Worm (Caenorhabditis elegans) whole organism, late embryonic: ENCODE results near the gene oig-3.

Source experiments
- hlh-30 ChIP-seq: sonication (generic microtip); optimal IDR thresholded peaks from 2 replicates; lab custom pipeline; 2017; ENCODE audit warnings: antibody characterized with exemption, missing genetic modification characterization, missing compliant biosample characterization; ENCODE audit not compliant: insufficient read depth
- hlh-8 ChIP-seq: sonication (generic microtip); optimal IDR thresholded peaks from 2 replicates; lab custom pipeline; 2016; ENCODE audit warnings: missing genotype, missing genetic modification characterization, missing compliant biosample characterization
- odd-2 ChIP-seq: sonication (generic microtip); optimal IDR thresholded peaks from 2 replicates; lab custom pipeline; 2017; ENCODE audit warnings: antibody characterized with exemption, mild to moderate bottlenecking, missing genetic modification characterization, missing compliant biosample characterization
- rnt-1 ChIP-seq: sonication (generic microtip); optimal IDR thresholded peaks from 2 replicates; lab custom pipeline; 2016; ENCODE audit warnings: missing genetic modification characterization, missing compliant biosample characterization
- tbx-2 ChIP-seq: sonication (generic microtip); optimal IDR thresholded peaks from 2 replicates; lab custom pipeline; 2016; ENCODE audit warnings: missing genetic modification characterization, missing compliant biosample characterization
- ttx-3 ChIP-seq: sonication (generic microtip); optimal IDR thresholded peaks from 2 replicates; lab custom pipeline; 2016; ENCODE audit warnings: missing genetic modification reagents, missing genetic modification characterization, missing compliant biosample characterization

ce11 chrV:14741233-14741632 lies 11.8 kb downstream of the oig-3 start, which contains the start of gene Y50E8A.6:
- TF ChIP-seq ttx-3 (tag; lab: Kevin White, UChicago) (no peak), hlh-8 (no peak), odd-2 (no peak), tbx-2 (no peak), hlh-30 (tag; lab: Kevin White, UChicago) (no peak), rnt-1 (tag; lab: Kevin White, UChicago) (no peak)
